Fruit fly (Drosophila melanogaster) whole organism, embryonic: ENCODE results near the gene CG14022.

ENCODE experiments used
- Blimp-1 ChIP-seq: fragments of 200-800 bp; sonication (Bioruptor generic); optimal IDR thresholded peaks from 3 replicates; lab custom pipeline; 2018; ENCODE audit warnings: missing biosample characterization, missing genetic modification characterization, mild to moderate bottlenecking, moderate library complexity, missing genetic modification reagents
- CG10321 ChIP-seq: fragments of 200-800 bp; sonication (Bioruptor generic); IDR thresholded peaks from 2 replicates; pipeline ENCODE4 v1.3.6; 2022; ENCODE audit warnings: missing biosample characterization, missing genetic modification characterization
- CG14710 ChIP-seq: fragments of 200-800 bp; sonication (Bioruptor generic); optimal IDR thresholded peaks from 3 replicates; lab custom pipeline; 2019; ENCODE audit warnings: missing biosample characterization, mild to moderate bottlenecking, missing genetic modification characterization, moderate library complexity
- CG15011 ChIP-seq: fragments of 200-800 bp; sonication (Bioruptor generic); optimal IDR thresholded peaks from 3 replicates; lab custom pipeline; 2018; ENCODE audit warnings: missing biosample characterization, mild to moderate bottlenecking, missing genetic modification characterization
- CG15479 ChIP-seq: fragments of 200-800 bp; sonication (Bioruptor generic); optimal IDR thresholded peaks from 3 replicates; lab custom pipeline; 2019; ENCODE audit warnings: missing biosample characterization, mild to moderate bottlenecking, missing genetic modification characterization, moderate library complexity
- CG15601 ChIP-seq: fragments of 200-800 bp; sonication (Bioruptor generic); optimal IDR thresholded peaks from 3 replicates; lab custom pipeline; 2019; ENCODE audit warnings: missing biosample characterization, mild to moderate bottlenecking, missing genetic modification characterization, moderate library complexity
- CG17328 ChIP-seq: fragments of 200-800 bp; sonication (Bioruptor generic); IDR thresholded peaks from 2 replicates; pipeline ENCODE4 v1.3.6; 2022; ENCODE audit warnings: missing biosample characterization, missing genetic modification characterization
- CG2678 ChIP-seq: fragments of 200-800 bp; sonication (Bioruptor generic); optimal IDR thresholded peaks from 3 replicates; lab custom pipeline; 2019; ENCODE audit warnings: missing biosample characterization, mild to moderate bottlenecking, missing genetic modification characterization, moderate library complexity
- CG31441 ChIP-seq: fragments of 200-800 bp; sonication (Bioruptor generic); IDR thresholded peaks from 2 replicates; pipeline ENCODE4 v1.3.6; 2022; ENCODE audit warnings: missing biosample characterization, missing genetic modification characterization
- CG42726 ChIP-seq: fragments of 200-800 bp; sonication (Bioruptor generic); IDR thresholded peaks from 2 replicates; pipeline ENCODE4 v1.3.6; 2022; ENCODE audit warnings: missing biosample characterization, missing genetic modification characterization; ENCODE audit not compliant: partially characterized antibody
- CG5180 ChIP-seq: fragments of 200-800 bp; sonication (Bioruptor generic); optimal IDR thresholded peaks from 3 replicates; lab custom pipeline; 2017; ENCODE audit warnings: missing biosample characterization, missing genetic modification characterization, mild to moderate bottlenecking, moderate library complexity, missing genetic modification reagents
- CG6765 ChIP-seq: fragments of 200-800 bp; sonication (Bioruptor generic); optimal IDR thresholded peaks from 3 replicates; lab custom pipeline; 2017; ENCODE audit warnings: missing biosample characterization, mild to moderate bottlenecking, missing genetic modification characterization
- CG6791 ChIP-seq: fragments of 200-800 bp; sonication (Bioruptor generic); IDR thresholded peaks from 3 replicates; pipeline ENCODE4 v1.3.6; 2022; ENCODE audit warnings: missing biosample characterization, missing genetic modification characterization; ENCODE audit not compliant: partially characterized antibody
- CG7928 ChIP-seq: fragments of 200-800 bp; sonication (Bioruptor generic); optimal IDR thresholded peaks from 2 replicates; lab custom pipeline; 2017; ENCODE audit warnings: missing biosample characterization, mild to moderate bottlenecking, missing genetic modification characterization
- CG8478 ChIP-seq: fragments of >200 bp; optimal IDR thresholded peaks from 2 replicates; lab custom pipeline; 2018
- Deaf1 ChIP-seq: fragments of 200-800 bp; optimal IDR thresholded peaks from 3 replicates; lab custom pipeline; 2019; ENCODE audit warnings: missing biosample characterization, mild to moderate bottlenecking, missing genetic modification characterization, moderate library complexity
- Dfd ChIP-seq, 2 experiments: fragments of >200 bp; optimal IDR thresholded peaks; 2 replicates each; lab custom pipeline; 2017; ENCODE audit warnings: missing biosample characterization in 2 of 2, missing genetic modification characterization in 2 of 2
- Dip2 ChIP-seq: fragments of 200-800 bp; sonication (Bioruptor generic); IDR thresholded peaks from 2 replicates; pipeline ENCODE4 v1.3.6; 2022; ENCODE audit warnings: missing biosample characterization, missing genetic modification characterization
- Dll ChIP-seq: fragments of 200-800 bp; sonication (Bioruptor generic); IDR thresholded peaks from 4 replicates; pipeline ENCODE4 v1.3.6; 2022; ENCODE audit warnings: missing biosample characterization, missing genetic modification characterization; ENCODE audit not compliant: partially characterized antibody
- Doc3 ChIP-seq: fragments of 200-800 bp; sonication (Bioruptor generic); IDR thresholded peaks from 3 replicates; pipeline ENCODE4 v1.3.6; 2022; ENCODE audit warnings: missing biosample characterization, missing genetic modification characterization; ENCODE audit not compliant: partially characterized antibody
- E2f2 ChIP-seq: fragments of 200-800 bp; sonication (Bioruptor generic); IDR thresholded peaks from 2 replicates; pipeline ENCODE4 v1.3.6; 2022; ENCODE audit warnings: missing biosample characterization, missing genetic modification characterization
- GATAe ChIP-seq: fragments of 200-800 bp; sonication (Bioruptor generic); conservative IDR thresholded peaks from 2 replicates; pipeline ENCODE4 v1.3.6; 2022; ENCODE audit warnings: missing biosample characterization, missing genetic modification characterization
- Hr3 ChIP-seq: fragments of 200-800 bp; sonication (Bioruptor generic); optimal IDR thresholded peaks from 3 replicates; lab custom pipeline; 2016; ENCODE audit warnings: missing biosample characterization, missing genetic modification characterization
- Med ChIP-seq: fragments of 200-800 bp; sonication (Bioruptor generic); peaks from one replicate; lab custom pipeline; 2016; ENCODE audit warnings: missing biosample characterization, missing genetic modification characterization, mild to moderate bottlenecking, inconsistent platforms, moderate library complexity
- Mrtf ChIP-seq: fragments of 200-800 bp; sonication (Bioruptor generic); IDR thresholded peaks from 3 replicates; pipeline ENCODE4 v1.3.6; 2022; ENCODE audit warnings: missing biosample characterization, missing genetic modification characterization
- Nf-YB ChIP-seq: fragments of 200-800 bp; sonication (Bioruptor generic); optimal IDR thresholded peaks from 3 replicates; lab custom pipeline; 2019; ENCODE audit warnings: missing biosample characterization, mild to moderate bottlenecking, missing genetic modification characterization, moderate library complexity
- Nf-YC ChIP-seq: fragments of 200-800 bp; optimal IDR thresholded peaks from 3 replicates; lab custom pipeline; 2019; ENCODE audit warnings: missing biosample characterization, mild to moderate bottlenecking, missing genetic modification characterization, moderate library complexity
- Opbp ChIP-seq: fragments of 200-800 bp; sonication (Bioruptor generic); IDR thresholded peaks from 3 replicates; pipeline ENCODE4 v1.3.6; 2022; ENCODE audit warnings: missing biosample characterization, missing genetic modification characterization; ENCODE audit not compliant: partially characterized antibody
- Trl ChIP-seq, 3 experiments: fragments of >200 bp in 2 of 3; fragments of 200-800 bp in 1 of 3; sonication (Bioruptor generic) in 1 of 3; optimal IDR thresholded peaks; 2 replicates in 1 of 3; 3 replicates in 2 of 3; lab custom pipeline; 2016 to 2017; ENCODE audit warnings: missing biosample characterization in 1 of 3, missing genetic modification characterization in 1 of 3
- ab ChIP-seq: fragments of 200-800 bp; sonication (Bioruptor generic); optimal IDR thresholded peaks from 2 replicates; lab custom pipeline; 2016; ENCODE audit warnings: missing biosample characterization, missing genetic modification characterization
- ac ChIP-seq: fragments of 200-800 bp; sonication (Bioruptor generic); optimal IDR thresholded peaks from 3 replicates; lab custom pipeline; 2017; ENCODE audit warnings: missing biosample characterization, mild to moderate bottlenecking, missing genetic modification characterization
- ara ChIP-seq: fragments of 200-800 bp; sonication (Bioruptor generic); IDR thresholded peaks from 2 replicates; pipeline ENCODE4 v1.3.6; 2022; ENCODE audit warnings: missing biosample characterization, missing genetic modification characterization
- bab2 ChIP-seq: fragments of 200-800 bp; sonication (Bioruptor generic); optimal IDR thresholded peaks from 2 replicates; lab custom pipeline; 2016; ENCODE audit warnings: missing biosample characterization, missing genetic modification characterization
- cg ChIP-seq: fragments of 200-800 bp; sonication (Bioruptor generic); optimal IDR thresholded peaks from 3 replicates; lab custom pipeline; 2019; ENCODE audit warnings: missing biosample characterization, mild to moderate bottlenecking, missing genetic modification characterization, moderate library complexity
- chn ChIP-seq: fragments of 200-800 bp; sonication (Bioruptor generic); optimal IDR thresholded peaks from 2 replicates; lab custom pipeline; 2016; ENCODE audit warnings: missing biosample characterization, missing genetic modification characterization
- dpn ChIP-seq, 2 experiments: fragments of 200-800 bp; sonication (Bioruptor generic); optimal IDR thresholded peaks; 3 replicates each; lab custom pipeline; 2016; ENCODE audit warnings: missing biosample characterization in 2 of 2, missing genetic modification characterization in 2 of 2
- ewg ChIP-seq: fragments of 200-800 bp; sonication (Bioruptor generic); optimal IDR thresholded peaks from 3 replicates; lab custom pipeline; 2017; ENCODE audit warnings: mild to moderate bottlenecking, missing biosample characterization, missing genetic modification reagents, missing genetic modification characterization
- fd102C ChIP-seq: fragments of 200-800 bp; sonication (Bioruptor generic); optimal IDR thresholded peaks from 2 replicates; lab custom pipeline; 2018; ENCODE audit warnings: missing biosample characterization, mild to moderate bottlenecking, missing genetic modification characterization, moderate library complexity
- gcm ChIP-seq: fragments of 200-800 bp; sonication (Bioruptor generic); optimal IDR thresholded peaks from 2 replicates; lab custom pipeline; 2019; ENCODE audit warnings: missing biosample characterization, mild to moderate bottlenecking, missing genetic modification characterization, moderate library complexity
- grn ChIP-seq: fragments of 200-800 bp; sonication (Bioruptor generic); optimal IDR thresholded peaks from 3 replicates; lab custom pipeline; 2017; ENCODE audit warnings: missing biosample characterization, missing genetic modification characterization
- jumu ChIP-seq: fragments of 200-800 bp; sonication (Bioruptor generic); optimal IDR thresholded peaks from 3 replicates; lab custom pipeline; 2016; ENCODE audit warnings: missing biosample characterization, missing genetic modification characterization
- lov ChIP-seq, 2 experiments: fragments of 200-800 bp in 1 of 2; fragments of >200 bp in 1 of 2; sonication (Bioruptor generic) in 1 of 2; IDR thresholded peaks in 1 of 2; optimal IDR thresholded peaks in 1 of 2; 2 replicates in 1 of 2; 3 replicates in 1 of 2; pipeline versions ENCODE4 v1.3.6 to Lab custom; 2017 to 2022; ENCODE audit warnings: missing biosample characterization in 1 of 2, missing genetic modification characterization in 1 of 2
- odd ChIP-seq: fragments of 200-800 bp; sonication (Bioruptor generic); optimal IDR thresholded peaks from 2 replicates; lab custom pipeline; 2017; ENCODE audit warnings: missing biosample characterization, mild to moderate bottlenecking, missing genetic modification characterization
- sens-2 ChIP-seq: fragments of 200-800 bp; sonication (Bioruptor generic); IDR thresholded peaks from 2 replicates; pipeline ENCODE4 v1.3.6; 2022; ENCODE audit warnings: missing biosample characterization, missing genetic modification characterization
- sim ChIP-seq: fragments of 200-800 bp; sonication (Bioruptor generic); IDR thresholded peaks from 2 replicates; pipeline ENCODE4 v1.3.6; 2022; ENCODE audit warnings: missing biosample characterization, missing genetic modification characterization
- slou ChIP-seq: fragments of 200-800 bp; sonication (Bioruptor generic); optimal IDR thresholded peaks from 3 replicates; lab custom pipeline; 2016; ENCODE audit warnings: missing biosample characterization, missing genetic modification characterization
- stwl ChIP-seq: fragments of 200-800 bp; sonication (Bioruptor generic); optimal IDR thresholded peaks from 3 replicates; lab custom pipeline; 2018; ENCODE audit warnings: missing biosample characterization, mild to moderate bottlenecking, missing genetic modification characterization, moderate library complexity
- ttk ChIP-seq: fragments of 200-800 bp; sonication (Bioruptor generic); IDR thresholded peaks from 2 replicates; pipeline ENCODE4 v2.1.2; 2022; ENCODE audit warnings: missing biosample characterization, missing genetic modification characterization
- vvl ChIP-seq: fragments of 200-800 bp; sonication (Bioruptor generic); IDR thresholded peaks from 2 replicates; pipeline ENCODE4 v1.3.6; 2022; ENCODE audit warnings: missing biosample characterization, missing genetic modification characterization

Gene CG14022

DNA sequence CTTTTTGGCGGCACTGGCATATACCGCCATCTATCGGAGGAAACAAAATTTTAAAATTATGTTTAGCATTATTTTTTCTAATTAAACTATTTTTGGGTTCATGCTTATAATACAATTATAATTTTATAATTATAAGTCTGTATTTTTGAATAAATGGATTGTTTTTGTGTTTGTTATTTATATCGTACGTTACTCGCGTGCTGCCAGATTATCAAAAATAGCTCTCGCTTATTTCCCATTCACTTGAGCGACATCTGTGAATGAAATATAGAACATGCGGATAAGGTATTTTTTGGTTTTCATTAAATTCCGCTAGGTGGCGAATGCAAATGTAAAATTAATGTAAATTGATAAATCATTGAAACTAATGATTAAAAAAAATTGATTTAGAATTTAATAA lies 37.2 kb upstream of the CG14022 start (continued):
- TF ChIP-seq Hr3 (GFP tag; lab: Kevin White, UChicago) (peak; percentile 32), CG5180 (no peak), CG42726 (GFP tag; lab: Robert Waterston, UW) (0 out of 2 replicates have a peak, but pooled peaks have one; percentile 41), stwl (tag; lab: Kevin White, UChicago) (peak; percentile 26), CG15011 (GFP tag; lab: Kevin White, UChicago) (no peak), ab (GFP tag; lab: Kevin White, UChicago) (no peak), Blimp-1 (GFP tag; lab: Kevin White, UChicago) (peak; percentile 17), gcm (no peak), Opbp (GFP tag; lab: Robert Waterston, UW) (peak; percentile 34; the same call in 1 of the 3 replicates), CG15601 (tag; lab: Kevin White, UChicago) (peak; percentile 23), CG31441 (GFP tag; lab: Robert Waterston, UW) (peak; percentile 42; the same call in 1 of the 2 replicates), sim (GFP tag; lab: Robert Waterston, UW) (no peak), odd (GFP tag; lab: Kevin White, UChicago) (no peak), Dip2 (GFP tag; lab: Robert Waterston, UW) (peak; percentile 78), chn (GFP tag; lab: Kevin White, UChicago) (no peak), slou (GFP tag; lab: Kevin White, UChicago) (no peak), GATAe (no peak), CG8478 (lab: Kevin White, UChicago) (no peak), fd102C (GFP tag; lab: Kevin White, UChicago) (no peak), CG17328 (no peak), ac (GFP tag; lab: Kevin White, UChicago) (no peak), E2f2 (GFP tag; lab: Robert Waterston, UW) (0 out of 2 replicates have a peak, but pooled peaks have one; percentile 18), ara (no peak), bab2 (GFP tag; lab: Kevin White, UChicago) (no peak), CG14710 (peak; percentile 53), dpn (GFP tag; optimal IDR thresholded peaks at IDR 0.05; lab: Kevin White, UChicago) (no peak), Doc3 (GFP tag; lab: Robert Waterston, UW) (no peak), CG2678 (tag; lab: Kevin White, UChicago) (no peak), Mrtf (no peak), lov (optimal IDR thresholded peaks at IDR 0.05; lab: Kevin White, UChicago) (no peak), lov (GFP tag; IDR thresholded peaks at IDR 0.05; lab: Robert Waterston, UW) (no peak), CG10321 (GFP tag; lab: Robert Waterston, UW) (no peak), sens-2 (GFP tag; lab: Robert Waterston, UW) (no peak), Trl (optimal IDR thresholded peaks at IDR 0.05; lab: Kevin White, UChicago) (no peak), Trl (GFP tag; optimal IDR thresholded peaks at IDR 0.05; lab: Kevin White, UChicago) (no peak)
- TF ChIP-seq, all 482 proteins: peak for 64

DNA sequence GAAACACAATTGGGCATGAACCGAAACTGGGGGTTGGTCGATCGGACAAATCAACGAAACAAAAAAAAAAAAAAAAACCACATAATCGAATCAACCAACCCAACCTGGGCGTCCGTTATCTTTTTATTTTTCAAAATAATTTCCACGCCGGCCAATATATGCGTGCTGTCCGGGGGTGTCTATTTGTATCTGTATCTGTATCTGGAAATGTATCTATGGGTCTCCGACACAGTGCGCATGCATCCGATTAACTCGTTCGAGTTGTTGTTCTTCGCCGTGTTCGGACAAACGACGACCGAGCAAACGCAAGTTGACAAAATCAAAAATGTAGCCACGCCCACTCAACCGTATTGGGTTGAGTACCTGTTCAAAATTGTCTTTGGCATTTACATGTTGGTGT lies 33.7 kb upstream of the CG14022 start:
- no peak for TF ChIP-seq CG10321 (GFP tag; lab: Robert Waterston, UW)
- TF ChIP-seq Deaf1 (tag; lab: Kevin White, UChicago) = peak; percentile 88
- TF ChIP-seq CG6765 = no peak
- peak; percentile 18 for TF ChIP-seq CG5180
- peak; percentile 23 for TF ChIP-seq grn (GFP tag; lab: Kevin White, UChicago)
- TF ChIP-seq CG42726 (GFP tag; lab: Robert Waterston, UW) = no peak
- no peak for TF ChIP-seq Opbp (GFP tag; lab: Robert Waterston, UW)
- no peak for TF ChIP-seq Dfd (GFP tag; optimal IDR thresholded peaks at IDR 0.05; lab: Kevin White, UChicago)
- TF ChIP-seq Nf-YC (tag; lab: Kevin White, UChicago) = peak; percentile 92
- 0 out of 2 replicates have a peak, but pooled peaks have one; percentile 14 for TF ChIP-seq vvl (GFP tag; lab: Robert Waterston, UW)
- peak; percentile 26; the same call in 1 of the 2 replicates for TF ChIP-seq ttk
- peak; percentile 59; the same call in 1 of the 3 replicates for TF ChIP-seq CG6791 (GFP tag; lab: Robert Waterston, UW)
- TF ChIP-seq Med = peak; percentile 23
- 0 out of 4 replicates have a peak, but pooled peaks have one; percentile 13 for TF ChIP-seq Dll (GFP tag; lab: Robert Waterston, UW)
- TF ChIP-seq Nf-YB = peak; percentile 90
- peak; percentile 15 for TF ChIP-seq CG15479 (GFP tag; lab: Kevin White, UChicago)
- peak; percentile 9 for TF ChIP-seq cg (GFP tag; lab: Kevin White, UChicago)
- peak; percentile 42 for TF ChIP-seq ewg (GFP tag; lab: Kevin White, UChicago)
- no peak for TF ChIP-seq jumu (GFP tag; lab: Kevin White, UChicago)
- no peak for TF ChIP-seq CG7928 (GFP tag; lab: Kevin White, UChicago)
- TF ChIP-seq, all 482 proteins: peak for 13
